Worm (Caenorhabditis elegans): ENCODE measurements around the gene mdt-11.

Gene mdt-11

DNA sequence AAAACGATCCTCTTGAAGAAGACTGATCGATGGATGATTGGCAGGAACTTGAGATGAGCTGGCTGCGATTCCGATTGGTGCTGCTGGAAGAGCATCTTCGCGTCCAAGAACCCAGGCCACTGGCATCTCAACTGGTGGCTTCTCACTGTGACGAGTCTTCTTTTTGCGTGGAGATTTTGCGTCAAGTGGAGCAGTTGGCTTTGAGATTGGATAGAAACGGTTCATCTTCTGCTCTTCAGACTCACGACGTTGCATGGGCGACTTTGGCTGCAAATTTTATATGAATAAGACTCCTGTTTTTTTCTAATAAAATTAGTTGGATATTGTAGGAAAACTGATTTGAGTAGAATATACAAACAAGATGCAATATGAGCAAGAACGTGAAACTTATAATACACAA is 10.3 kb upstream of the mdt-11 start:
- TF ChIP-seq F39B2.1 (GFP tag; IDR thresholded peaks at IDR 0.05) (no peak), nfya-1 (tag; optimal IDR thresholded peaks at IDR 0.05; ENCODE audit: borderline replicate concordance, insufficient read depth) (no peak), cebp-2 (GFP tag; IDR thresholded peaks at IDR 0.05) (no peak), pha-4 (tag; optimal IDR thresholded peaks at IDR 0.05) (no peak), Y53G8AR.9 (GFP tag; conservative IDR thresholded peaks at IDR 0.05) (no peak), attf-3 (GFP tag; conservative IDR thresholded peaks at IDR 0.05) (no peak), snpc-1.3 (tag; optimal IDR thresholded peaks at IDR 0.05; ENCODE audit: insufficient read depth) (no peak), dpff-1 (tag; optimal IDR thresholded peaks at IDR 0.05) (no peak), let-526 (GFP tag; IDR thresholded peaks at IDR 0.05) (no peak), ztf-28 (GFP tag; IDR thresholded peaks at IDR 0.05) (no peak), gei-17 (GFP tag; optimal IDR thresholded peaks at IDR 0.05) (no peak), rec-8 (tag; optimal IDR thresholded peaks at IDR 0.05) (no peak)

DNA sequence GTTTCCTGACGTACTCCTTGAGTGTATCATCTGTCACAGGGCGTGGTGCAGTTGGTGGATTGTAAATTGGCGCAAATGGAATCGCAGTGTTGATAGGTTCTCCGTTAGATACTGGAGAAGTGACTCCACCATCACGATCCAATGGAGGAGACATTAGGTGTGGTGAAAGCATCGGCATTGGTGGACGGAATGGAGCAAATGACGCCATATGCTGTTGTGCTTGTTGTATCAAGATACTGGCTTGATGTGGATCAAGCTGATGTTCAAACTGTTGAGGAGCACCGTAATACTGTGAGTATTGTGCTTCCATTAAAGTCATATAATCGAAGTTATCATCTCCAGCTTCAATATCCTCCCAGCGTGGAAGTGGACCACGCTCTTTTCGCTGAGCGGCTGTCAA is 8.6 kb upstream of the mdt-11 start:
- TF ChIP-seq nfya-2 (GFP tag; IDR thresholded peaks at IDR 0.05) = no peak
- TF ChIP-seq snpc-3.4 (tag; optimal IDR thresholded peaks at IDR 0.05) = no peak
- TF ChIP-seq F22D6.2 (tag; optimal IDR thresholded peaks at IDR 0.05) = no peak
- no peak for TF ChIP-seq F52B5.7 (tag; optimal IDR thresholded peaks at IDR 0.05)
- no peak for TF ChIP-seq rcor-1 (GFP tag; IDR thresholded peaks at IDR 0.05)
- TF ChIP-seq nhr-80 (tag; optimal IDR thresholded peaks at IDR 0.05) = no peak

DNA sequence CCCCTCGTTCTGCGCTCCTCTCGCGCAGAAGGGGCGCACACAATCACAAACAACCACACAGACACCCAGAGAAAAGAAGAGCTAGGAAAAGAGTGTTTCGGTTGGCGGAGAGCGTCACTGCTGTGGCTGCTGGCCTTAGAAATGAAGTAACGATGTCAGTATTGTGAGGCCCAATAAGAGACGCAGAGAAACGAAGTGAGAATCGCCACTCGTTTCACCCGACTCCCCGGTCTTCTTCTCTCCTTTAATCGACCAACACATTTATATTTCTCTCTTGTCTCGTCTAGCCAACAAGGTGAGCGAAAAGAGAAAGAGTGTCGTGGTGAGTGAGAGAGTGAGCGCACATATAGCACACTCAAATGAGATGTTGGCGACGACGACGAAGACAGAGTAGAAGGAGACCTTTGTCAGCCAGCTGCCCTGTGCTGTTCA is 7.1 kb upstream of the mdt-11 start:
- TF ChIP-seq Y56A3A.18 (GFP tag; IDR thresholded peaks at IDR 0.05) (peak; percentile 52; the same call in 1 of the 2 replicates), K11D2.4 (GFP tag; IDR thresholded peaks at IDR 0.05) (0 out of 2 replicates have a peak, but pooled peaks have one; percentile 39), F23B12.7 (tag; optimal IDR thresholded peaks at IDR 0.05; ENCODE audit: insufficient read depth) (peak; percentile 78), somi-1 (GFP tag; optimal IDR thresholded peaks at IDR 0.05) (peak; percentile 59), hsf-1 (GFP tag; IDR thresholded peaks at IDR 0.05) (no peak), pbrm-1 (GFP tag; IDR thresholded peaks at IDR 0.05) (peak; percentile 55; the same call in 1 of the 2 replicates), ets-4 (GFP tag; optimal IDR thresholded peaks at IDR 0.05) (no peak), snpc-4 (GFP tag; optimal IDR thresholded peaks at IDR 0.05) (no peak), snpc-4 (tag; optimal IDR thresholded peaks at IDR 0.05) (peak; percentile 14 to 63 (median 37)), athp-1 (tag; optimal IDR thresholded peaks at IDR 0.05) (peak; percentile 30), ceh-100 (GFP tag; IDR thresholded peaks at IDR 0.05) (0 out of 2 replicates have a peak, but pooled peaks have one; percentile 8), mcd-1 (GFP tag; IDR thresholded peaks at IDR 0.05) (peak; percentile 62), nhr-80 (tag; optimal IDR thresholded peaks at IDR 0.05) (peak; percentile 84), rcor-1 (GFP tag; IDR thresholded peaks at IDR 0.05) (peak; percentile 46; the same call in 1 of the 2 replicates), madf-3 (GFP tag; IDR thresholded peaks at IDR 0.05) (no peak), K12H6.12 (tag; optimal IDR thresholded peaks at IDR 0.05) (peak; percentile 92), ztf-25 (GFP tag; IDR thresholded peaks at IDR 0.05) (no peak), gei-17 (GFP tag; optimal IDR thresholded peaks at IDR 0.05) (peak; percentile 58), cebp-1 (GFP tag; IDR thresholded peaks at IDR 0.05) (peak; percentile 41; the same call in 1 of the 2 replicates), cebp-1 (tag; optimal IDR thresholded peaks at IDR 0.05) (peak; percentile 83), dox-1 (GFP tag; IDR thresholded peaks at IDR 0.05) (peak; percentile 84), C17E4.6 (GFP tag; IDR thresholded peaks at IDR 0.05) (peak; percentile 66; the same call in 1 of the 2 replicates), mes-4 (tag; optimal IDR thresholded peaks at IDR 0.05) (no peak), F37B4.10 (GFP tag; IDR thresholded peaks at IDR 0.05) (0 out of 2 replicates have a peak, but pooled peaks have one; percentile 21), nfyb-1 (GFP tag; IDR thresholded peaks at IDR 0.05) (peak; percentile 77; the same call in 1 of the 2 replicates), ztf-26 (tag; optimal IDR thresholded peaks at IDR 0.05) (peak; percentile 76), ekl-4 (GFP tag; IDR thresholded peaks at IDR 0.05) (peak; percentile 77; the same call in 1 of the 2 replicates), repo-1 (tag; optimal IDR thresholded peaks at IDR 0.05) (peak; percentile 0), egl-18 (GFP tag; IDR thresholded peaks at IDR 0.05) (no peak), tbp1 (GFP tag; optimal IDR thresholded peaks at IDR 0.05) (peak; percentile 55), mxl-1 (tag; optimal IDR thresholded peaks at IDR 0.05) (no peak)
